Fruit fly (Drosophila melanogaster): ENCODE results near the gene CG31323.

DNA sequence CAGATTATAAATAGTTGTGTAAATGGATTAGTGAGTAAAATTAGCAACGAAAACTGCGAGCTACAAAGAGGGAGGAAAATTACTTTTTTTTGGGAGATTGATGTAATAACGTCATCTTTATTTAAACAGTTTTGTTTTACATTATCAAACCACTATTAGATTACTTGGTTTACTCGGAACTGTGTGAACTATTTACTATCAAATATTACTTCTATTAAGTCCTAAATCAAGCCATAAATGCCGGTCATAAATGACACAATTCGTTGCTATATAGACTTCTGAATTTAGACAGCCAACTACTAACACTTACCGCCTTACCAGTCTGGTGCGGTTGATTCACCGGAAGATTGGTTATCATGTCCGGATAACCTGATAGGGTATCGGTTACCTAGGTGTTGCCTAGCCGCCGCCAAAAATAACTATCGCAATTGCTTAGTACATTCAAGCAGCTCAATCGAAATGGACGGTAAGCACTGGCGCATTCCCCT, 14.6 kb downstream of the CG31323 start, which contains the start of gene CG31086:
- TF ChIP-seq Mnt (GFP tag; optimal IDR thresholded peaks at IDR 0.05) = peak; percentile 25
- TF ChIP-seq CG1620 (GFP tag; optimal IDR thresholded peaks at IDR 0.05) = no peak
- no peak for TF ChIP-seq CG11617 (GFP tag; optimal IDR thresholded peaks at IDR 0.05)

All from whole organism, adult.